Worm (Caenorhabditis elegans) whole organism, L1 larva: ENCODE measurements around the gene srd-11.
A peak's percentile ranks its signal among the peaks of the same experiment; 100 is the strongest.

ENCODE experiments used
- C34B4.2 ChIP-seq: sonication (generic microtip); optimal IDR thresholded peaks from 2 replicates; lab custom pipeline; 2017; ENCODE audit warnings: mild to moderate bottlenecking, missing genetic modification characterization, missing compliant biosample characterization
- F16B12.6 ChIP-seq: fragments of 150-350 bp; optimal IDR thresholded peaks from 2 replicates; lab custom pipeline; 2014; ENCODE audit warnings: missing biosample characterization, missing genetic modification characterization
- aly-2 ChIP-seq: fragments of 150-350 bp; optimal IDR thresholded peaks from 2 replicates; lab custom pipeline; 2014; ENCODE audit warnings: missing biosample characterization, missing genetic modification characterization
- blmp-1 ChIP-seq: fragments of 150-350 bp; optimal IDR thresholded peaks from 2 replicates; lab custom pipeline; 2014; ENCODE audit warnings: missing biosample characterization, missing genetic modification characterization
- ceh-82 ChIP-seq, 3 experiments: fragments of 150-350 bp in 1 of 3; sonication (generic microtip) in 2 of 3; optimal IDR thresholded peaks; 2 replicates each; lab custom pipeline; 2014 to 2017; ENCODE audit warnings: missing biosample characterization in 3 of 3, missing genetic modification characterization in 3 of 3
- ceh-88 ChIP-seq: fragments of 200-800 bp; sonication (Bioruptor generic); IDR thresholded peaks from 2 replicates; pipeline ENCODE4 v1.3.6; 2022; ENCODE audit warnings: missing genetic modification characterization, missing compliant biosample characterization
- ces-1 ChIP-seq: fragments of 150-350 bp; optimal IDR thresholded peaks from 2 replicates; lab custom pipeline; 2014; ENCODE audit warnings: missing biosample characterization, missing genetic modification reagents, missing genetic modification characterization
- dpl-1 ChIP-seq, 3 experiments: fragments of 150-350 bp in 2 of 3; sonication (generic microtip) in 1 of 3; optimal IDR thresholded peaks; 2 replicates each; lab custom pipeline; 2014 to 2017; ENCODE audit warnings: missing biosample characterization in 3 of 3, missing genetic modification characterization in 3 of 3, missing genetic modification reagents in 3 of 3
- efl-1 ChIP-seq, 4 experiments: fragments of 150-350 bp; optimal IDR thresholded peaks in 3 of 4; peaks in 1 of 4; 1 replicate in 1 of 4; 2 replicates in 3 of 4; lab custom pipeline; 2014; ENCODE audit warnings: missing biosample characterization in 2 of 4, missing genetic modification characterization in 2 of 4, missing genetic modification reagents in 2 of 4
- elt-2 ChIP-seq: sonication (generic microtip); optimal IDR thresholded peaks from 2 replicates; lab custom pipeline; 2016; ENCODE audit warnings: missing genetic modification characterization, mild to moderate bottlenecking, inconsistent platforms, missing compliant biosample characterization, missing genetic modification reagents
- elt-3 ChIP-seq, 6 experiments: fragments of 150-350 bp in 1 of 6; sonication (generic microtip); optimal IDR thresholded peaks; 2 replicates each; lab custom pipeline; 2017 to 2018; ENCODE audit warnings: missing biosample characterization in 6 of 6, missing genetic modification characterization in 6 of 6, inconsistent platforms in 1 of 6
- isw-1 ChIP-seq: fragments of 200-800 bp; sonication (Bioruptor generic); IDR thresholded peaks from 2 replicates; pipeline ENCODE4 v1.3.6; 2022; ENCODE audit warnings: missing genetic modification characterization, missing compliant biosample characterization
- lin-14 ChIP-seq: fragments of 200-800 bp; sonication (Bioruptor generic); optimal IDR thresholded peaks from 2 replicates; lab custom pipeline; 2018; ENCODE audit warnings: mild to moderate bottlenecking, missing genetic modification characterization, moderate library complexity, missing compliant biosample characterization
- mdl-1 ChIP-seq, 2 experiments: fragments of 150-350 bp; optimal IDR thresholded peaks; 2 replicates each; lab custom pipeline; 2014 to 2017; ENCODE audit warnings: missing biosample characterization in 2 of 2, missing genetic modification characterization in 2 of 2, inconsistent platforms in 1 of 2
- mep-1 ChIP-seq: fragments of 150-350 bp; optimal IDR thresholded peaks from 2 replicates; lab custom pipeline; 2014; ENCODE audit warnings: missing biosample characterization, missing genetic modification characterization
- nhr-12 ChIP-seq: sonication (generic microtip); optimal IDR thresholded peaks from 2 replicates; lab custom pipeline; 2017; ENCODE audit warnings: missing biosample characterization, missing genetic modification characterization
- nhr-20 ChIP-seq: sonication (generic microtip); optimal IDR thresholded peaks from 2 replicates; lab custom pipeline; 2016; ENCODE audit warnings: mild to moderate bottlenecking, missing genetic modification characterization, missing compliant biosample characterization
- nhr-71 ChIP-seq: sonication (generic microtip); optimal IDR thresholded peaks from 2 replicates; lab custom pipeline; 2016; ENCODE audit warnings: mild to moderate bottlenecking, missing genetic modification characterization, moderate library complexity, missing compliant biosample characterization
- nhr-84 ChIP-seq: sonication (generic microtip); optimal IDR thresholded peaks from 2 replicates; lab custom pipeline; 2017; ENCODE audit warnings: missing biosample characterization, missing genetic modification characterization
- nhr-85 ChIP-seq: sonication (generic microtip); peaks from one replicate; lab custom pipeline; 2016; ENCODE audit warnings: missing genetic modification characterization, inconsistent platforms, missing compliant biosample characterization
- pax-3 ChIP-seq: fragments of 200-800 bp; sonication (Bioruptor generic); optimal IDR thresholded peaks from 2 replicates; lab custom pipeline; 2018; ENCODE audit warnings: mild to moderate bottlenecking, missing genetic modification characterization, moderate library complexity, missing compliant biosample characterization
- pqm-1 ChIP-seq: sonication (generic microtip); optimal IDR thresholded peaks from 3 replicates; lab custom pipeline; 2017; ENCODE audit warnings: missing biosample characterization, missing genetic modification characterization
- snpc-4 ChIP-seq: fragments of 150-350 bp; optimal IDR thresholded peaks from 2 replicates; lab custom pipeline; 2014; ENCODE audit warnings: missing biosample characterization, missing genetic modification characterization
- snu-23 ChIP-seq: sonication (generic microtip); optimal IDR thresholded peaks from 2 replicates; lab custom pipeline; 2016; ENCODE audit warnings: missing genetic modification characterization, missing compliant biosample characterization
- sox-4 ChIP-seq: sonication (generic microtip); optimal IDR thresholded peaks from 2 replicates; lab custom pipeline; 2016; ENCODE audit warnings: missing genetic modification characterization, missing compliant biosample characterization
- sptf-1 ChIP-seq: fragments of 150-350 bp; optimal IDR thresholded peaks from 2 replicates; lab custom pipeline; 2014; ENCODE audit warnings: missing biosample characterization, missing genetic modification characterization
- sup-37 ChIP-seq: fragments of 200-800 bp; sonication (Bioruptor generic); optimal IDR thresholded peaks from 2 replicates; lab custom pipeline; 2018; ENCODE audit warnings: mild to moderate bottlenecking, missing genetic modification characterization, missing compliant biosample characterization
- tbx-2 ChIP-seq: sonication (generic microtip); optimal IDR thresholded peaks from 2 replicates; lab custom pipeline; 2016; ENCODE audit warnings: missing genetic modification characterization, missing compliant biosample characterization
- unc-30 ChIP-seq: sonication (generic microtip); optimal IDR thresholded peaks from 2 replicates; lab custom pipeline; 2017; ENCODE audit warnings: missing biosample characterization, missing genetic modification characterization
- unc-86 ChIP-seq: sonication (generic microtip); optimal IDR thresholded peaks from 2 replicates; lab custom pipeline; 2016; ENCODE audit warnings: missing genetic modification characterization, missing compliant biosample characterization
- xbp-1 ChIP-seq: sonication (generic microtip); optimal IDR thresholded peaks from 2 replicates; lab custom pipeline; 2016; ENCODE audit warnings: missing genetic modification characterization, missing compliant biosample characterization
- zip-4 ChIP-seq: fragments of 200-800 bp; sonication (Bioruptor generic); optimal IDR thresholded peaks from 2 replicates; lab custom pipeline; 2018; ENCODE audit warnings: mild to moderate bottlenecking, missing genetic modification characterization, moderate library complexity, missing compliant biosample characterization
- ztf-4 ChIP-seq: fragments of 150-350 bp; optimal IDR thresholded peaks from 2 replicates; lab custom pipeline; 2014; ENCODE audit warnings: missing biosample characterization, missing genetic modification characterization

Gene srd-11

ce11 chrV:13653713-13654393 lies 34.2 kb upstream of the srd-11 start, which contains the start of gene lpin-1:
TSS of gene lpin-1 (minus strand) at chrV:13654129.
- TF ChIP-seq blmp-1 (tag; lab: Kevin White, UChicago) (peak; percentile 84), dpl-1 (GFP tag; optimal IDR thresholded peaks at IDR 0.05; lab: Kevin White, UChicago) (peak in 1 of 3 experiments; percentile 12), pqm-1 (no peak), efl-1 (optimal IDR thresholded peaks at IDR 0.05; lab: Kevin White, UChicago) (no peak), efl-1 (GFP tag; optimal IDR thresholded peaks at IDR 0.05 in 1 of 2; lab: Kevin White, UChicago) (peak in 1 of 2 experiments; percentile 50), ceh-88 (GFP tag; lab: Robert Waterston, UW) (no peak), lin-14 (peak; percentile 11), ces-1 (GFP tag; lab: Kevin White, UChicago) (no peak), ceh-82 (tag; optimal IDR thresholded peaks at IDR 0.05; lab: Kevin White, UChicago) (no peak), snu-23 (GFP tag; lab: Kevin White, UChicago) (peak; percentile 4), nhr-20 (tag; lab: Kevin White, UChicago) (peak; percentile 14), mep-1 (tag; lab: Kevin White, UChicago) (peak; percentile 40), zip-4 (GFP tag; lab: Kevin White, UChicago) (no peak), elt-3 (tag; optimal IDR thresholded peaks at IDR 0.05; lab: Kevin White, UChicago) (peak in 1 of 6 experiments; percentile 31), sup-37 (no peak), nhr-71 (tag; lab: Kevin White, UChicago) (peak; percentile 28), elt-2 (peak; percentile 12), aly-2 (tag; lab: Kevin White, UChicago) (no peak), sox-4 (no peak), ztf-4 (tag; lab: Kevin White, UChicago) (peak; percentile 21), nhr-85 (peak; percentile 71), xbp-1 (tag; lab: Kevin White, UChicago) (no peak)

- TF ChIP-seq mdl-1 (tag; optimal IDR thresholded peaks at IDR 0.05; lab: Kevin White, UChicago) (no peak), nhr-12 (tag; lab: Kevin White, UChicago) (no peak), sptf-1 (tag; lab: Kevin White, UChicago) (no peak), pax-3 (tag; lab: Kevin White, UChicago) (no peak), ceh-82 (tag; optimal IDR thresholded peaks at IDR 0.05; lab: Kevin White, UChicago) (no peak)
Observed at ce11 chrV:13652322-13652721, 32.7 kb upstream of the srd-11 start.

- TF ChIP-seq pqm-1: no peak
- TF ChIP-seq F16B12.6 (tag; lab: Kevin White, UChicago): no peak
- TF ChIP-seq nhr-84 (tag; lab: Kevin White, UChicago): no peak
- TF ChIP-seq efl-1 (optimal IDR thresholded peaks at IDR 0.05; lab: Kevin White, UChicago): no peak
- no peak for TF ChIP-seq efl-1 (GFP tag; optimal IDR thresholded peaks at IDR 0.05 in 1 of 2; lab: Kevin White, UChicago)
- TF ChIP-seq unc-86 (tag; lab: Kevin White, UChicago): no peak
- no peak for TF ChIP-seq elt-3 (tag; optimal IDR thresholded peaks at IDR 0.05; lab: Kevin White, UChicago)
- no peak for TF ChIP-seq nhr-12 (tag; lab: Kevin White, UChicago)
- no peak for TF ChIP-seq ces-1 (GFP tag; lab: Kevin White, UChicago)
- TF ChIP-seq nhr-85: no peak
- TF ChIP-seq unc-30: no peak
- TF ChIP-seq tbx-2 (tag; lab: Kevin White, UChicago): no peak
- no peak for TF ChIP-seq elt-2
- no peak for TF ChIP-seq C34B4.2 (tag; lab: Kevin White, UChicago)
- no peak for TF ChIP-seq sox-4
- TF ChIP-seq ceh-88 (GFP tag; lab: Robert Waterston, UW): no peak
- no peak for TF ChIP-seq snpc-4 (tag; lab: Kevin White, UChicago)
- no peak for TF ChIP-seq isw-1 (GFP tag; lab: Robert Waterston, UW)
- TF ChIP-seq nhr-71 (tag; lab: Kevin White, UChicago): no peak
- TF ChIP-seq ceh-82 (tag; optimal IDR thresholded peaks at IDR 0.05; lab: Kevin White, UChicago): no peak
- no peak for TF ChIP-seq aly-2 (tag; lab: Kevin White, UChicago)
- TF ChIP-seq, all 84 proteins: peak for 0
Observed at ce11 chrV:13650800-13651199, 31.1 kb upstream of the srd-11 start.
